Fruit fly (Drosophila melanogaster) whole organism, adult: ENCODE data around the gene CG33687.

Experiments
- CG11617 ChIP-seq: fragments of 200-800 bp; sonication (Bioruptor generic); optimal IDR thresholded peaks from 2 replicates; lab custom pipeline; 2017; ENCODE audit warnings: mild to moderate bottlenecking, missing biosample characterization, missing genetic modification reagents, missing genetic modification characterization
- CG12768 ChIP-seq: fragments of 200-800 bp; sonication (Bioruptor generic); optimal IDR thresholded peaks from 2 replicates; lab custom pipeline; 2017; ENCODE audit warnings: missing biosample characterization, missing genetic modification characterization, mild to moderate bottlenecking, moderate library complexity, missing genetic modification reagents
- CG7101 ChIP-seq: fragments of 200-800 bp; sonication (Bioruptor generic); optimal IDR thresholded peaks from 2 replicates; lab custom pipeline; 2018; ENCODE audit warnings: missing biosample characterization, mild to moderate bottlenecking, missing genetic modification characterization, moderate library complexity
- Crg-1 ChIP-seq: fragments of 200-800 bp; sonication (Bioruptor generic); optimal IDR thresholded peaks from 2 replicates; lab custom pipeline; 2016; ENCODE audit warnings: missing biosample characterization, missing genetic modification characterization
- bab1 ChIP-seq: fragments of 200-800 bp; sonication (Bioruptor generic); optimal IDR thresholded peaks from 3 replicates; lab custom pipeline; 2019; ENCODE audit warnings: missing biosample characterization, mild to moderate bottlenecking, missing genetic modification characterization, moderate library complexity
- cnc ChIP-seq, 2 experiments: fragments of >200 bp; optimal IDR thresholded peaks; 2 replicates each; lab custom pipeline; 2017
- tj ChIP-seq: fragments of 200-800 bp; sonication (Bioruptor generic); optimal IDR thresholded peaks from 3 replicates; lab custom pipeline; 2017; ENCODE audit warnings: missing biosample characterization, mild to moderate bottlenecking, missing genetic modification characterization, moderate library complexity
- toe ChIP-seq: fragments of 200-800 bp; sonication (Bioruptor generic); optimal IDR thresholded peaks from 2 replicates; lab custom pipeline; 2016; ENCODE audit warnings: missing biosample characterization, missing genetic modification characterization

DNA sequence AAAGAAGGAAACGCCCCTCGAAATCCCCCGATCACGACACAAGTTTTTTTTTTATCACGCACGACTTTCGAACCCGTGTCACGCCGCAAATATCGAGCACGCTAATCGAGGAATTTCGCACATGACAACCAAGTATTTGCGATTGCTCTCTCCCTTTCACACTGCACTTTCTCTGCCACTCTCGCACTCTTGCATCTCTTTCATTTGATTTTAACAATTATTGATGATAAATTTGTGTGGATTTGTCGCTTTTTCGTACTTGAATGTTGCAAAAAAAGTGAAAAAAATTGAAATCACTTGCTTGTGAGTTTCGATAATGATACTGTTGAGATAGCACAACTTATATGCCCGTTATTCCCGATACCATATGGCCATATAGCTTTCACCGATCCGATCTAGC lies 19.5 kb downstream of the CG33687 start, which contains the start of gene CG13073:
- TF ChIP-seq cnc (optimal IDR thresholded peaks at IDR 0.05; lab: Kevin White, UChicago), result no peak
- TF ChIP-seq CG7101 (tag; lab: Kevin White, UChicago), result no peak
- TF ChIP-seq tj (GFP tag; lab: Kevin White, UChicago), result no peak
- TF ChIP-seq Crg-1 (GFP tag; lab: Kevin White, UChicago), result no peak
- no peak for TF ChIP-seq CG11617
- TF ChIP-seq toe (GFP tag; lab: Kevin White, UChicago), result no peak
- TF ChIP-seq CG12768, result no peak
- no peak for TF ChIP-seq bab1 (GFP tag; lab: Kevin White, UChicago)
